Worm (Caenorhabditis elegans) whole organism, L4 larva: ENCODE measurements around the gene R05A10.7.
A peak's percentile ranks its signal among the peaks of the same experiment; 100 is the strongest.

ENCODE experiments used
- T20F7.1 ChIP-seq: fragments of 200-800 bp; sonication (Bioruptor generic); optimal IDR thresholded peaks from 2 replicates; lab custom pipeline; 2018; ENCODE audit warnings: mild to moderate bottlenecking, missing genetic modification characterization, missing compliant biosample characterization
- T26A8.4 ChIP-seq: fragments of 200-800 bp; sonication (Bioruptor generic); IDR thresholded peaks from 2 replicates; pipeline ENCODE4 v1.3.6; 2022; ENCODE audit warnings: missing genetic modification characterization, missing compliant biosample characterization
- Y105C5A.15 ChIP-seq: fragments of 200-800 bp; sonication (Bioruptor generic); IDR thresholded peaks from 2 replicates; pipeline ENCODE4 v1.3.6; 2022; ENCODE audit warnings: missing genetic modification characterization, missing compliant biosample characterization
- Y48G9A.11 ChIP-seq: fragments of 200-800 bp; sonication (Bioruptor generic); IDR thresholded peaks from 2 replicates; pipeline ENCODE4 v1.3.6; 2022; ENCODE audit warnings: missing genetic modification reagents, missing genetic modification characterization, missing compliant biosample characterization
- ZK546.5 ChIP-seq, 2 experiments: sonication (generic microtip); optimal IDR thresholded peaks; 2 replicates each; lab custom pipeline; 2017; ENCODE audit warnings: missing biosample characterization in 2 of 2, missing genetic modification characterization in 2 of 2
- aha-1 ChIP-seq: fragments of 150-350 bp; peaks from one replicate; lab custom pipeline; 2014; ENCODE audit warnings: missing biosample characterization, missing genetic modification characterization
- attf-4 ChIP-seq: sonication (generic microtip); optimal IDR thresholded peaks from 3 replicates; lab custom pipeline; 2017; ENCODE audit warnings: missing biosample characterization, missing genetic modification characterization
- ceh-28 ChIP-seq: fragments of 150-350 bp; optimal IDR thresholded peaks from 2 replicates; lab custom pipeline; 2014; ENCODE audit warnings: missing biosample characterization, missing genetic modification reagents, missing genetic modification characterization
- ceh-44 ChIP-seq: fragments of 200-800 bp; sonication (Bioruptor generic); IDR thresholded peaks from 2 replicates; pipeline ENCODE4 v1.3.6; 2022; ENCODE audit warnings: missing genetic modification reagents, missing genetic modification characterization, missing compliant biosample characterization
- ceh-62 ChIP-seq: sonication (generic microtip); optimal IDR thresholded peaks from 2 replicates; lab custom pipeline; 2017; ENCODE audit warnings: missing biosample characterization, missing genetic modification characterization
- daf-12 ChIP-seq: fragments of 150-350 bp; optimal IDR thresholded peaks from 2 replicates; lab custom pipeline; 2014; ENCODE audit warnings: missing biosample characterization, missing genetic modification reagents, missing genetic modification characterization
- daf-8 ChIP-seq: fragments of 200-800 bp; sonication (Bioruptor generic); IDR thresholded peaks from 2 replicates; pipeline ENCODE4 v1.3.6; 2022; ENCODE audit warnings: missing genetic modification characterization, missing compliant biosample characterization
- dmd-6 ChIP-seq: fragments of 200-800 bp; sonication (Bioruptor generic); IDR thresholded peaks from 2 replicates; pipeline ENCODE4 v1.3.6; 2022; ENCODE audit warnings: missing genetic modification reagents, missing genetic modification characterization, missing compliant biosample characterization
- dpl-1 ChIP-seq: fragments of 150-350 bp; optimal IDR thresholded peaks from 2 replicates; lab custom pipeline; 2014; ENCODE audit warnings: missing biosample characterization, missing genetic modification reagents, missing genetic modification characterization
- hlh-11 ChIP-seq: fragments of 200-800 bp; sonication (Bioruptor generic); optimal IDR thresholded peaks from 2 replicates; lab custom pipeline; 2018; ENCODE audit warnings: mild to moderate bottlenecking, missing genetic modification characterization, missing compliant biosample characterization
- hlh-30 ChIP-seq: sonication (generic microtip); optimal IDR thresholded peaks from 2 replicates; lab custom pipeline; 2017; ENCODE audit warnings: antibody characterized with exemption, mild to moderate bottlenecking, missing genetic modification characterization, missing compliant biosample characterization; ENCODE audit not compliant: insufficient read depth
- hmg-1.1 ChIP-seq: fragments of 200-800 bp; sonication (Bioruptor generic); IDR thresholded peaks from 2 replicates; pipeline ENCODE4 v1.3.6; 2022; ENCODE audit warnings: missing genetic modification reagents, missing genetic modification characterization, missing compliant biosample characterization
- jun-1 ChIP-seq: fragments of 150-350 bp; optimal IDR thresholded peaks from 2 replicates; lab custom pipeline; 2014; ENCODE audit warnings: missing biosample characterization, missing genetic modification reagents, missing genetic modification characterization
- lim-7 ChIP-seq: fragments of 200-800 bp; sonication (Bioruptor generic); IDR thresholded peaks from 2 replicates; pipeline ENCODE4 v1.3.6; 2022; ENCODE audit warnings: missing genetic modification characterization, missing compliant biosample characterization
- lin-15B ChIP-seq: fragments of 150-350 bp; sonication (generic microtip); optimal IDR thresholded peaks from 3 replicates; lab custom pipeline; 2014; ENCODE audit warnings: missing biosample characterization, missing genetic modification characterization
- lin-29 ChIP-seq: fragments of 200-800 bp; sonication (Bioruptor generic); IDR thresholded peaks from 2 replicates; pipeline ENCODE4 v1.3.6; 2022; ENCODE audit warnings: missing genetic modification reagents, missing genetic modification characterization, missing compliant biosample characterization
- madf-5 ChIP-seq, 2 experiments: fragments of 200-800 bp; sonication (Bioruptor generic); IDR thresholded peaks; 2 replicates each; pipeline ENCODE4 v1.3.6; 2022; ENCODE audit warnings: missing compliant biosample characterization in 2 of 2, missing genetic modification characterization in 2 of 2
- mdt-29 ChIP-seq: fragments of 200-800 bp; sonication (Bioruptor generic); IDR thresholded peaks from 2 replicates; pipeline ENCODE4 v1.3.6; 2022; ENCODE audit warnings: missing genetic modification reagents, missing genetic modification characterization, missing compliant biosample characterization
- mes-2 ChIP-seq: sonication (generic microtip); optimal IDR thresholded peaks from 2 replicates; lab custom pipeline; 2016; ENCODE audit warnings: missing genotype, mild to moderate bottlenecking, missing genetic modification characterization, missing compliant biosample characterization; ENCODE audit not compliant: poor library complexity, severe bottlenecking
- mxl-2 ChIP-seq: fragments of 200-800 bp; sonication (Bioruptor generic); conservative IDR thresholded peaks from 2 replicates; pipeline ENCODE4 v1.3.6; 2022; ENCODE audit warnings: missing genetic modification reagents, missing genetic modification characterization, missing compliant biosample characterization
- nhr-10 ChIP-seq: fragments of 150-350 bp; optimal IDR thresholded peaks from 2 replicates; lab custom pipeline; 2014; ENCODE audit warnings: missing biosample characterization, missing genetic modification characterization
- nhr-237 ChIP-seq: sonication (generic microtip); optimal IDR thresholded peaks from 2 replicates; lab custom pipeline; 2017; ENCODE audit warnings: missing biosample characterization, missing genetic modification characterization
- nhr-25 ChIP-seq: sonication (generic microtip); optimal IDR thresholded peaks from 2 replicates; lab custom pipeline; 2017; ENCODE audit warnings: missing genetic modification characterization, mild to moderate bottlenecking, missing compliant biosample characterization, antibody characterized with exemption, moderate library complexity, borderline replicate concordance; ENCODE audit not compliant: insufficient read depth
- nhr-41 ChIP-seq: fragments of 200-800 bp; sonication (Bioruptor generic); IDR thresholded peaks from 2 replicates; pipeline ENCODE4 v1.3.6; 2022; ENCODE audit warnings: missing genetic modification reagents, missing genetic modification characterization, missing compliant biosample characterization
- nhr-48 ChIP-seq: sonication (generic microtip); optimal IDR thresholded peaks from 2 replicates; lab custom pipeline; 2016; ENCODE audit warnings: mild to moderate bottlenecking, missing genetic modification characterization, missing compliant biosample characterization
- nhr-6 ChIP-seq: fragments of 150-350 bp; optimal IDR thresholded peaks from 2 replicates; lab custom pipeline; 2014; ENCODE audit warnings: missing biosample characterization, missing genetic modification characterization
- php-3 ChIP-seq: fragments of 200-800 bp; sonication (Bioruptor generic); IDR thresholded peaks from 2 replicates; pipeline ENCODE4 v1.3.6; 2022; ENCODE audit warnings: missing genetic modification reagents, missing genetic modification characterization, missing compliant biosample characterization
- saeg-2 ChIP-seq: fragments of 200-800 bp; sonication (Bioruptor generic); IDR thresholded peaks from 2 replicates; pipeline ENCODE4 v1.3.6; 2022; ENCODE audit warnings: missing genetic modification reagents, missing genetic modification characterization, missing compliant biosample characterization
- sdz-12 ChIP-seq: fragments of 200-800 bp; sonication (Bioruptor generic); optimal IDR thresholded peaks from 2 replicates; lab custom pipeline; 2018; ENCODE audit warnings: mild to moderate bottlenecking, missing genetic modification characterization, missing compliant biosample characterization
- set-16 ChIP-seq: fragments of 200-800 bp; sonication (Bioruptor generic); IDR thresholded peaks from 2 replicates; pipeline ENCODE4 v1.3.6; 2022; ENCODE audit warnings: missing genetic modification reagents, missing genetic modification characterization, missing compliant biosample characterization
- snpc-1.2 ChIP-seq: fragments of 200-800 bp; sonication (Bioruptor generic); IDR thresholded peaks from 2 replicates; pipeline ENCODE4 v1.3.6; 2022; ENCODE audit warnings: missing genetic modification reagents, missing genetic modification characterization, missing compliant biosample characterization
- spr-3 ChIP-seq: fragments of 200-800 bp; sonication (Bioruptor generic); optimal IDR thresholded peaks from 2 replicates; lab custom pipeline; 2018; ENCODE audit warnings: mild to moderate bottlenecking, missing genetic modification characterization, missing compliant biosample characterization
- tra-1 ChIP-seq: fragments of 200-800 bp; sonication (Bioruptor generic); IDR thresholded peaks from 2 replicates; pipeline ENCODE4 v1.3.6; 2022; ENCODE audit warnings: missing genetic modification reagents, missing genetic modification characterization, missing compliant biosample characterization
- unc-62 ChIP-seq, 3 experiments: fragments of 150-350 bp in 1 of 3; sonication (generic microtip); optimal IDR thresholded peaks in 2 of 3; peaks in 1 of 3; 1 replicate in 1 of 3; 2 replicates in 2 of 3; lab custom pipeline; 2014 to 2017; ENCODE audit warnings: missing biosample characterization in 3 of 3, missing genetic modification characterization in 3 of 3, missing genetic modification reagents in 3 of 3, missing genotype in 1 of 3
- zfp-3 ChIP-seq: fragments of 200-800 bp; sonication (Bioruptor generic); conservative IDR thresholded peaks from 2 replicates; pipeline ENCODE4 v1.3.6; 2022; ENCODE audit warnings: missing genetic modification reagents, missing genetic modification characterization, missing compliant biosample characterization
- zip-11 ChIP-seq: fragments of 200-800 bp; sonication (Bioruptor generic); IDR thresholded peaks from 2 replicates; pipeline ENCODE4 v1.3.6; 2022; ENCODE audit warnings: missing genetic modification characterization, missing compliant biosample characterization
- zip-2 ChIP-seq: fragments of 150-350 bp; optimal IDR thresholded peaks from 2 replicates; lab custom pipeline; 2014; ENCODE audit warnings: missing biosample characterization, missing genetic modification characterization
- ztf-7 ChIP-seq: fragments of 150-350 bp; optimal IDR thresholded peaks from 2 replicates; lab custom pipeline; 2014; ENCODE audit warnings: missing biosample characterization, missing genetic modification characterization

R05A10.7 gene

ce11 chrIV:14186264-14186663, 23.6 kb upstream of the R05A10.7 start:
- TF ChIP-seq set-16 (no peak), zfp-3 (GFP tag; lab: Robert Waterston, UW) (no peak), mxl-2 (no peak), Y105C5A.15 (no peak), hmg-1.1 (GFP tag; lab: Robert Waterston, UW) (no peak), T26A8.4 (GFP tag; lab: Robert Waterston, UW) (no peak), lin-15B (no peak), php-3 (GFP tag; lab: Robert Waterston, UW) (no peak), daf-8 (GFP tag; lab: Robert Waterston, UW) (no peak), nhr-25 (tag; lab: Kevin White, UChicago) (no peak), tra-1 (no peak), ceh-28 (tag; lab: Kevin White, UChicago) (no peak), madf-5 (GFP tag; IDR thresholded peaks at IDR 0.05; lab: Robert Waterston, UW) (no peak), saeg-2 (no peak), nhr-41 (GFP tag; lab: Robert Waterston, UW) (no peak), jun-1 (tag; lab: Kevin White, UChicago) (no peak)

ce11 chrIV:14182077-14182476, 19.4 kb upstream of the R05A10.7 start, which contains the start of gene R05A10.1:
Gene R05A10.1 (plus strand): TSS chrIV:14182377.
- no peak for TF ChIP-seq madf-5 (GFP tag; IDR thresholded peaks at IDR 0.05; lab: Robert Waterston, UW)
- TF ChIP-seq unc-62 (GFP tag; optimal IDR thresholded peaks at IDR 0.05 in 1 of 2; lab: Kevin White, UChicago): peak in 1 of 2 experiments; percentile 70
- TF ChIP-seq unc-62 (tag; optimal IDR thresholded peaks at IDR 0.05; lab: Kevin White, UChicago): no peak

ce11 chrIV:14177058-14177457, 14.4 kb upstream of the R05A10.7 start, which contains the start of gene R05A10.2:
Gene R05A10.2 (plus strand): TSS chrIV:14177271.
- TF ChIP-seq lim-7 (no peak), unc-62 (GFP tag; optimal IDR thresholded peaks at IDR 0.05 in 1 of 2; lab: Kevin White, UChicago) (peak in 1 of 2 experiments; percentile 61), unc-62 (tag; optimal IDR thresholded peaks at IDR 0.05; lab: Kevin White, UChicago) (no peak), aha-1 (tag; lab: Kevin White, UChicago) (peak; percentile 61), ztf-7 (no peak)

ce11 chrIV:14176373-14176772, 13.7 kb upstream of the R05A10.7 start, which contains the start of gene R05A10.3:
Gene R05A10.3 (minus strand): TSS chrIV:14176473.
- no peak for TF ChIP-seq nhr-237 (tag; lab: Kevin White, UChicago)
- no peak for TF ChIP-seq hlh-30 (tag; lab: Kevin White, UChicago)
- TF ChIP-seq T20F7.1 (GFP tag; lab: Kevin White, UChicago): no peak
- TF ChIP-seq madf-5 (GFP tag; IDR thresholded peaks at IDR 0.05; lab: Robert Waterston, UW): no peak
- no peak for TF ChIP-seq mdt-29 (GFP tag; lab: Robert Waterston, UW)
- TF ChIP-seq ZK546.5 (tag; optimal IDR thresholded peaks at IDR 0.05; lab: Kevin White, UChicago): no peak
- TF ChIP-seq hmg-1.1 (GFP tag; lab: Robert Waterston, UW): no peak
- no peak for TF ChIP-seq hlh-11 (tag; lab: Kevin White, UChicago)
- no peak for TF ChIP-seq attf-4
- TF ChIP-seq lim-7: no peak
- TF ChIP-seq nhr-10 (tag; lab: Kevin White, UChicago): no peak
- TF ChIP-seq spr-3 (GFP tag; lab: Kevin White, UChicago): no peak
- TF ChIP-seq dmd-6 (GFP tag; lab: Robert Waterston, UW): no peak
- no peak for TF ChIP-seq snpc-1.2 (GFP tag; lab: Robert Waterston, UW)
- TF ChIP-seq daf-12 (tag; lab: Kevin White, UChicago): no peak
- no peak for TF ChIP-seq Y48G9A.11 (GFP tag; lab: Robert Waterston, UW)

- TF ChIP-seq ztf-7 (no peak), sdz-12 (GFP tag; lab: Kevin White, UChicago) (no peak), ceh-44 (GFP tag; lab: Robert Waterston, UW) (no peak), nhr-10 (tag; lab: Kevin White, UChicago) (no peak), nhr-6 (tag; lab: Kevin White, UChicago) (no peak), lin-29 (GFP tag; lab: Robert Waterston, UW) (no peak), zip-11 (GFP tag; lab: Robert Waterston, UW) (no peak), tra-1 (no peak), zip-2 (no peak), nhr-48 (tag; lab: Kevin White, UChicago) (no peak), mes-2 (tag; lab: Kevin White, UChicago) (no peak), dpl-1 (GFP tag; lab: Kevin White, UChicago) (no peak), hlh-11 (tag; lab: Kevin White, UChicago) (no peak), ceh-62 (tag; lab: Kevin White, UChicago) (no peak), nhr-41 (GFP tag; lab: Robert Waterston, UW) (no peak), aha-1 (tag; lab: Kevin White, UChicago) (no peak), T26A8.4 (GFP tag; lab: Robert Waterston, UW) (no peak)
Observed at ce11 chrIV:14172181-14172580, 9.5 kb upstream of the R05A10.7 start, which contains the start of gene R05A10.4. Gene R05A10.4 (plus strand): TSS chrIV:14172481.
